ENCODE assay signal across 3 fruit fly cellular contexts in the genomic region with DNA sequence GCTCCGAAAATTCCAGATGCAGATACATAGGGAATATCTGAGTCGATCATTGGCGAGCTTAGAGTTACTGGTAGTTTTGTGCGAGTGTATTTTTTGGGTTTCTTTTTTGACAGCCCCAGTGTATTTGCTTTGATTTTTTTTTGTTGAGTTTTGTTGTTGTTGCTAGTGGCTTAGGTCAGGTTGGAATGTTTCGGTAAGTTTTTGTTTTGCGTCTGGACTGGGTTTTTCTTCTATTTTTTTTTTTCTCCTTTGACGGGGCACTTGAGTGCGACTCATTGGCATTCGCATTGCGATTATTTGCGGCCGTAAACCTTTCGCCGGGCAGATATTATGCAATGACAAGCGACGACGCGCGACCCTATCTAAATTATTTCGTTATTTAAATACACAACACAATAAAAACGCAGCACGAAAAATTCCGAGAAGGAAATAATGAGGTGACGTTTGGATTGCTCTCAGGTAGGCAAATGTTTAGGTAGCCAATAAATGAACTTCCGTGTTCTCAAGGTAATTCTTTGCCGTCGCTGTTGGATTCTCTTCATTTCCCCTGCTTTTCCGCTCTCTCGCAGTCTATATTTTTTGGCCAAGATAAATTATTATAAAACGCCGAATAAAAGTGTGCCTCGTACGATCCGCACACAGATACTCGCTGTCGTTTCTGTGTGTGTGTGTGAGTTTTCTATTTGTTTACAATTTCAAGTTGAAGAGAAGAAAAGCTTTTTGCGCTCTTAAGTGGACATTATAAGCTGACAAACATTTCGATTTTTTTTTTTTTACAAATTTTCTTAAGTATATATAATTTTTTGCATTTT.
TF ChIP-seq lines count a peak whose summit lies in the region.

No protein-coding gene starts in this region.

- no peak for TF ChIP-seq CTCF in whole organism, embryonic (GFP tag; optimal IDR thresholded peaks at IDR 0.05; lab: Kevin White, UChicago)

TF ChIP-seq in whole organism, adult, 20 proteins besides CTCF, POLR2A, EP300 and RAD21:
- peak; percentile 4 for TF ChIP-seq CG12768 (GFP tag; optimal IDR thresholded peaks at IDR 0.05; lab: Kevin White, UChicago)
- no peak for TF ChIP-seq CG11617 (GFP tag; optimal IDR thresholded peaks at IDR 0.05; lab: Kevin White, UChicago)
- no peak for TF ChIP-seq Clk (GFP tag; optimal IDR thresholded peaks at IDR 0.05; lab: Kevin White, UChicago)
- TF ChIP-seq pad (GFP tag; optimal IDR thresholded peaks at IDR 0.05; lab: Kevin White, UChicago): peak; percentile 35
- no peak for TF ChIP-seq bab1 (GFP tag; optimal IDR thresholded peaks at IDR 0.05; lab: Kevin White, UChicago)
- peak; percentile 12 for TF ChIP-seq cic (GFP tag; optimal IDR thresholded peaks at IDR 0.05; lab: Kevin White, UChicago)
TF ChIP-seq in whole organism, adult: peak in this region for 3.

TF ChIP-seq in whole organism, embryonic, 481 proteins besides CTCF, POLR2A, EP300 and RAD21 (continues in another document):
- TF ChIP-seq CG17385 (GFP tag; optimal IDR thresholded peaks at IDR 0.05; lab: Kevin White, UChicago) (no peak), CG8089 (GFP tag; optimal IDR thresholded peaks at IDR 0.05; lab: Kevin White, UChicago) (no peak), Meics (GFP tag; optimal IDR thresholded peaks at IDR 0.05; lab: Kevin White, UChicago) (no peak), Atf-2 (GFP tag; optimal IDR thresholded peaks at IDR 0.05; lab: Kevin White, UChicago) (no peak), CG5180 (GFP tag; optimal IDR thresholded peaks at IDR 0.05; lab: Kevin White, UChicago) (peak; percentile 29), Blimp-1 (GFP tag; optimal IDR thresholded peaks at IDR 0.05; lab: Kevin White, UChicago) (peak; percentile 28), CG5953 (GFP tag; IDR thresholded peaks at IDR 0.05; lab: Robert Waterston, UW) (no peak), cg (GFP tag; optimal IDR thresholded peaks at IDR 0.05; lab: Kevin White, UChicago) (peak; percentile 50), cad (GFP tag; optimal IDR thresholded peaks at IDR 0.05; lab: Kevin White, UChicago) (no peak), Rfx (GFP tag; IDR thresholded peaks at IDR 0.05; lab: Robert Waterston, UW) (peak; percentile 23; the same call in 1 of the 2 replicates), zf30C (GFP tag; optimal IDR thresholded peaks at IDR 0.05; lab: Kevin White, UChicago) (peak; percentile 27), CG15514 (GFP tag; optimal IDR thresholded peaks at IDR 0.05; lab: Kevin White, UChicago) (peak; percentile 21), exex (tag; optimal IDR thresholded peaks at IDR 0.05; lab: Kevin White, UChicago) (peak; percentile 58), so (GFP tag; IDR thresholded peaks at IDR 0.05; lab: Robert Waterston, UW) (no peak), ci (GFP tag; IDR thresholded peaks at IDR 0.05; lab: Robert Waterston, UW) (0 out of 3 replicates have a peak, but pooled peaks have one; percentile 19), CG4854 (GFP tag; optimal IDR thresholded peaks at IDR 0.05; lab: Kevin White, UChicago) (no peak), fd3F (GFP tag; optimal IDR thresholded peaks at IDR 0.05; lab: Kevin White, UChicago) (no peak), CG10321 (GFP tag; IDR thresholded peaks at IDR 0.05; lab: Robert Waterston, UW) (no peak), lilli (GFP tag; optimal IDR thresholded peaks at IDR 0.05; lab: Kevin White, UChicago) (peak; percentile 3), mirr (GFP tag; optimal IDR thresholded peaks at IDR 0.05; lab: Kevin White, UChicago) (peak; percentile 44), bcd (GFP tag; optimal IDR thresholded peaks at IDR 0.05; lab: Kevin White, UChicago) (peak; percentile 2), sd (tag; optimal IDR thresholded peaks at IDR 0.05; lab: Kevin White, UChicago) (peak; percentile 75), Tbp (GFP tag; optimal IDR thresholded peaks at IDR 0.05; lab: Kevin White, UChicago) (no peak), CG11456 (GFP tag; IDR thresholded peaks at IDR 0.05; lab: Robert Waterston, UW) (no peak), ab (GFP tag; optimal IDR thresholded peaks at IDR 0.05; lab: Kevin White, UChicago) (no peak), CG3995 (GFP tag; optimal IDR thresholded peaks at IDR 0.05; lab: Kevin White, UChicago) (no peak), ham (GFP tag; IDR thresholded peaks at IDR 0.05; lab: Robert Waterston, UW) (no peak), CG30403 (GFP tag; optimal IDR thresholded peaks at IDR 0.05; lab: Kevin White, UChicago) (no peak), CG1529 (GFP tag; optimal IDR thresholded peaks at IDR 0.05; lab: Kevin White, UChicago) (no peak), trem (tag; optimal IDR thresholded peaks at IDR 0.05; lab: Kevin White, UChicago) (no peak), CoRest (tag; optimal IDR thresholded peaks at IDR 0.05; lab: Kevin White, UChicago) (no peak), Opbp (GFP tag; IDR thresholded peaks at IDR 0.05; lab: Robert Waterston, UW; ENCODE audit: partially characterized antibody) (no peak), disco-r (GFP tag; optimal IDR thresholded peaks at IDR 0.05; lab: Kevin White, UChicago) (no peak), CG11093 (GFP tag; IDR thresholded peaks at IDR 0.05; lab: Robert Waterston, UW) (no peak), h (optimal IDR thresholded peaks at IDR 0.05; lab: Kevin White, UChicago) (no peak), CG12071 (GFP tag; optimal IDR thresholded peaks at IDR 0.05; lab: Kevin White, UChicago) (peak; percentile 4), CG13775 (GFP tag; optimal IDR thresholded peaks at IDR 0.05; lab: Kevin White, UChicago) (no peak), run (tag; optimal IDR thresholded peaks at IDR 0.05; lab: Kevin White, UChicago) (peak; percentile 0)

TF ChIP-seq in whole organism, prepupa, 60 proteins besides CTCF, POLR2A, EP300 and RAD21:
- TF ChIP-seq Sox14 (GFP tag; optimal IDR thresholded peaks at IDR 0.05; lab: Kevin White, UChicago): no peak
- TF ChIP-seq Hr38 (GFP tag; optimal IDR thresholded peaks at IDR 0.05; lab: Kevin White, UChicago): no peak
- TF ChIP-seq CG6163 (GFP tag; IDR thresholded peaks at IDR 0.05; lab: Robert Waterston, UW): no peak
- TF ChIP-seq Lpt (GFP tag; optimal IDR thresholded peaks at IDR 0.05; lab: Kevin White, UChicago): no peak
- peak; percentile 20 for TF ChIP-seq fkh (GFP tag; optimal IDR thresholded peaks at IDR 0.05; lab: Kevin White, UChicago)
- no peak for TF ChIP-seq CG15336 (GFP tag; IDR thresholded peaks at IDR 0.05; lab: Robert Waterston, UW)
- TF ChIP-seq fd85E (GFP tag; optimal IDR thresholded peaks at IDR 0.05; lab: Kevin White, UChicago): no peak
- TF ChIP-seq CG10631 (GFP tag; optimal IDR thresholded peaks at IDR 0.05; lab: Kevin White, UChicago): no peak
- no peak for TF ChIP-seq Smox (GFP tag; optimal IDR thresholded peaks at IDR 0.05; lab: Kevin White, UChicago)
- no peak for TF ChIP-seq CG1621 (tag; optimal IDR thresholded peaks at IDR 0.05; lab: Kevin White, UChicago)
- no peak for TF ChIP-seq acj6 (GFP tag; optimal IDR thresholded peaks at IDR 0.05; lab: Kevin White, UChicago)
- no peak for TF ChIP-seq Sox15 (GFP tag; optimal IDR thresholded peaks at IDR 0.05; lab: Kevin White, UChicago)
- TF ChIP-seq CG8119 (GFP tag; IDR thresholded peaks at IDR 0.05; lab: Robert Waterston, UW): no peak
- TF ChIP-seq CG10669 (GFP tag; optimal IDR thresholded peaks at IDR 0.05; lab: Kevin White, UChicago): no peak
- TF ChIP-seq salr (GFP tag; optimal IDR thresholded peaks at IDR 0.05; lab: Kevin White, UChicago): no peak
- TF ChIP-seq Eip75B (GFP tag; optimal IDR thresholded peaks at IDR 0.05; lab: Kevin White, UChicago): no peak
- no peak for TF ChIP-seq CG16779 (tag; optimal IDR thresholded peaks at IDR 0.05; lab: Kevin White, UChicago)
- TF ChIP-seq Eip78C (GFP tag; lab: Kevin White, UChicago): peak; percentile 14
- TF ChIP-seq vri (GFP tag; optimal IDR thresholded peaks at IDR 0.05; lab: Kevin White, UChicago): peak; percentile 59
- TF ChIP-seq Hr4 (GFP tag; optimal IDR thresholded peaks at IDR 0.05; lab: Kevin White, UChicago): no peak
- TF ChIP-seq CG8319 (GFP tag; optimal IDR thresholded peaks at IDR 0.05; lab: Kevin White, UChicago): no peak
- TF ChIP-seq svp (GFP tag; lab: Kevin White, UChicago): peak; percentile 53
- TF ChIP-seq eg (GFP tag; IDR thresholded peaks at IDR 0.05; lab: Robert Waterston, UW): no peak
- TF ChIP-seq dsx (GFP tag; optimal IDR thresholded peaks at IDR 0.05; lab: Kevin White, UChicago; ENCODE audit: poor library complexity, severe bottlenecking): no peak
- TF ChIP-seq CG34406 (GFP tag; optimal IDR thresholded peaks at IDR 0.05; lab: Kevin White, UChicago): no peak
- no peak for TF ChIP-seq ss (GFP tag; optimal IDR thresholded peaks at IDR 0.05; lab: Kevin White, UChicago)
- TF ChIP-seq Sox102F (GFP tag; optimal IDR thresholded peaks at IDR 0.05; lab: Kevin White, UChicago): no peak
- TF ChIP-seq cyc (GFP tag; optimal IDR thresholded peaks at IDR 0.05; lab: Kevin White, UChicago): no peak
- TF ChIP-seq lz (GFP tag; optimal IDR thresholded peaks at IDR 0.05; lab: Kevin White, UChicago): no peak
- no peak for TF ChIP-seq CG6854 (GFP tag; optimal IDR thresholded peaks at IDR 0.05; lab: Kevin White, UChicago)
- no peak for TF ChIP-seq Hr39 (GFP tag; optimal IDR thresholded peaks at IDR 0.05; lab: Kevin White, UChicago)
- TF ChIP-seq Met (GFP tag; optimal IDR thresholded peaks at IDR 0.05; lab: Kevin White, UChicago): no peak
- no peak for TF ChIP-seq CG31627 (GFP tag; optimal IDR thresholded peaks at IDR 0.05; lab: Kevin White, UChicago)
- no peak for TF ChIP-seq achi (GFP tag; optimal IDR thresholded peaks at IDR 0.05; lab: Kevin White, UChicago)
- TF ChIP-seq CG11762 (GFP tag; optimal IDR thresholded peaks at IDR 0.05; lab: Kevin White, UChicago; ENCODE audit: insufficient read depth): no peak
- TF ChIP-seq CG9139 (GFP tag; optimal IDR thresholded peaks at IDR 0.05; lab: Kevin White, UChicago): no peak
TF ChIP-seq in whole organism, prepupa: peak in this region for 4.
